Worm (Caenorhabditis elegans): ENCODE data around the gene puf-9.

Gene puf-9

ce11 chrX:5816346-5816745 lies 25.0 kb upstream of the puf-9 start (continued):
- TF ChIP-seq ztf-16 (tag; optimal IDR thresholded peaks at IDR 0.05) (no peak), ama-1 (optimal IDR thresholded peaks at IDR 0.05) (no peak), sox-4 (tag; optimal IDR thresholded peaks at IDR 0.05) (peak; percentile 42), pqm-1 (tag; optimal IDR thresholded peaks at IDR 0.05) (no peak), eyg-1 (tag; optimal IDR thresholded peaks at IDR 0.05) (no peak), pat-9 (tag; optimal IDR thresholded peaks at IDR 0.05) (no peak), ceh-22 (tag; optimal IDR thresholded peaks at IDR 0.05) (no peak), F13H6.1 (tag; optimal IDR thresholded peaks at IDR 0.05) (no peak), ceh-24 (tag; optimal IDR thresholded peaks at IDR 0.05) (no peak), lin-11 (tag; optimal IDR thresholded peaks at IDR 0.05) (no peak), ceh-6 (GFP tag; optimal IDR thresholded peaks at IDR 0.05) (peak; percentile 34), pros-1 (tag; optimal IDR thresholded peaks at IDR 0.05) (no peak), ceh-34 (tag; optimal IDR thresholded peaks at IDR 0.05) (peak; percentile 71), elt-4 (tag; optimal IDR thresholded peaks at IDR 0.05) (no peak), unc-42 (tag; optimal IDR thresholded peaks at IDR 0.05) (no peak), ceh-45 (GFP tag; IDR thresholded peaks at IDR 0.05) (no peak), mec-3 (tag; optimal IDR thresholded peaks at IDR 0.05; ENCODE audit: borderline replicate concordance) (no peak), Y22D7AL.16 (tag; optimal IDR thresholded peaks at IDR 0.05) (no peak), che-1 (tag; optimal IDR thresholded peaks at IDR 0.05) (no peak), hlh-13 (GFP tag; optimal IDR thresholded peaks at IDR 0.05) (no peak), ceh-19 (GFP tag; optimal IDR thresholded peaks at IDR 0.05) (peak; percentile 20), npax-4 (tag; optimal IDR thresholded peaks at IDR 0.05) (no peak), syd-9 (tag; optimal IDR thresholded peaks at IDR 0.05) (peak; percentile 27), pha-2 (tag; optimal IDR thresholded peaks at IDR 0.05) (no peak), nhr-11 (tag; optimal IDR thresholded peaks at IDR 0.05) (no peak), unc-55 (GFP tag; optimal IDR thresholded peaks at IDR 0.05) (no peak), hlh-8 (tag; optimal IDR thresholded peaks at IDR 0.05) (no peak), rnt-1 (tag; optimal IDR thresholded peaks at IDR 0.05) (peak; percentile 7), sdc-2 (tag; optimal IDR thresholded peaks at IDR 0.05) (peak; percentile 12), unc-3 (GFP tag; conservative IDR thresholded peaks at IDR 0.05) (no peak), unc-3 (tag; optimal IDR thresholded peaks at IDR 0.05) (no peak), hlh-6 (tag; optimal IDR thresholded peaks at IDR 0.05) (no peak)

- TF ChIP-seq ceh-24 (tag; optimal IDR thresholded peaks at IDR 0.05): no peak
- peak; percentile 46 for TF ChIP-seq nfya-1 (tag; optimal IDR thresholded peaks at IDR 0.05)
Observed at ce11 chrX:5817078-5817477, 24.3 kb upstream of the puf-9 start.

- peak; percentile 59 for TF ChIP-seq ceh-19 (GFP tag; optimal IDR thresholded peaks at IDR 0.05)
- no peak for TF ChIP-seq ets-4 (tag; optimal IDR thresholded peaks at IDR 0.05)
- no peak for TF ChIP-seq pha-2 (tag; optimal IDR thresholded peaks at IDR 0.05)
- no peak for TF ChIP-seq K02D7.2 (tag; optimal IDR thresholded peaks at IDR 0.05)
- peak; percentile 42 for TF ChIP-seq ceh-2 (tag; optimal IDR thresholded peaks at IDR 0.05)
- TF ChIP-seq tbx-2 (tag; optimal IDR thresholded peaks at IDR 0.05): peak; percentile 61
- no peak for TF ChIP-seq K09A11.1 (tag; optimal IDR thresholded peaks at IDR 0.05; ENCODE audit: insufficient read depth)
- no peak for TF ChIP-seq ttx-3 (tag; optimal IDR thresholded peaks at IDR 0.05)
- TF ChIP-seq ceh-18 (tag; optimal IDR thresholded peaks at IDR 0.05): no peak
- TF ChIP-seq lin-11 (tag; optimal IDR thresholded peaks at IDR 0.05): no peak
- peak; percentile 60 for TF ChIP-seq nfya-1 (tag; optimal IDR thresholded peaks at IDR 0.05)
- peak; percentile 5 for TF ChIP-seq dmd-4 (tag; optimal IDR thresholded peaks at IDR 0.05; ENCODE audit: borderline replicate concordance)
- peak; percentile 80 for TF ChIP-seq rnt-1 (tag; optimal IDR thresholded peaks at IDR 0.05)
- TF ChIP-seq pag-3 (tag; optimal IDR thresholded peaks at IDR 0.05; ENCODE audit: borderline replicate concordance): no peak
- no peak for TF ChIP-seq hlh-6 (tag; optimal IDR thresholded peaks at IDR 0.05)
- TF ChIP-seq Y22D7AL.16 (tag; optimal IDR thresholded peaks at IDR 0.05): no peak
- TF ChIP-seq lim-6 (tag; optimal IDR thresholded peaks at IDR 0.05): no peak
- no peak for TF ChIP-seq ahr-1 (tag; optimal IDR thresholded peaks at IDR 0.05)
- no peak for TF ChIP-seq T23F11.4 (GFP tag; optimal IDR thresholded peaks at IDR 0.05)
- TF ChIP-seq gmeb-2 (tag; optimal IDR thresholded peaks at IDR 0.05): no peak
- no peak for TF ChIP-seq mec-3 (tag; optimal IDR thresholded peaks at IDR 0.05; ENCODE audit: borderline replicate concordance)
- TF ChIP-seq hlh-8 (tag; optimal IDR thresholded peaks at IDR 0.05): peak; percentile 41
- no peak for TF ChIP-seq npax-4 (tag; optimal IDR thresholded peaks at IDR 0.05)
- peak; percentile 22 for TF ChIP-seq ceh-6 (GFP tag; optimal IDR thresholded peaks at IDR 0.05)
- TF ChIP-seq pros-1 (tag; optimal IDR thresholded peaks at IDR 0.05): peak; percentile 78
- TF ChIP-seq ceh-34 (tag; optimal IDR thresholded peaks at IDR 0.05): peak; percentile 86
- no peak for TF ChIP-seq dve-1 (tag; optimal IDR thresholded peaks at IDR 0.05)
- peak; percentile 61 for TF ChIP-seq ref-2 (tag; optimal IDR thresholded peaks at IDR 0.05)
- TF ChIP-seq nhr-232 (tag; optimal IDR thresholded peaks at IDR 0.05): peak; percentile 31
- peak; percentile 49 for TF ChIP-seq unc-86 (tag; optimal IDR thresholded peaks at IDR 0.05)
Observed at ce11 chrX:5818176-5818575, 23.2 kb upstream of the puf-9 start.
